Worm (Caenorhabditis elegans): ENCODE results near the gene F21G4.5.

F21G4.5 gene

ce11 chrX:9899426-9900131 is 6.4 kb upstream of the F21G4.5 start, which contains the start of gene phf-34:
Gene phf-34, minus strand, starts transcription at chrX:9899476.
- TF ChIP-seq unc-39 (tag; optimal IDR thresholded peaks at IDR 0.05) (no peak), hlh-1 (tag; optimal IDR thresholded peaks at IDR 0.05) (peak; percentile 35), ceh-43 (GFP tag; optimal IDR thresholded peaks at IDR 0.05) (no peak), sptf-1 (tag; optimal IDR thresholded peaks at IDR 0.05) (peak; percentile 28), mls-2 (tag; optimal IDR thresholded peaks at IDR 0.05) (peak; percentile 22), nhr-237 (tag; optimal IDR thresholded peaks at IDR 0.05) (no peak), mep-1 (tag; optimal IDR thresholded peaks at IDR 0.05) (peak; percentile 22), lin-32 (GFP tag; optimal IDR thresholded peaks at IDR 0.05) (no peak), lin-13 (tag; optimal IDR thresholded peaks at IDR 0.05) (no peak), nhr-12 (tag; optimal IDR thresholded peaks at IDR 0.05) (no peak), drap-1 (GFP tag; optimal IDR thresholded peaks at IDR 0.05) (no peak), zip-8 (tag; optimal IDR thresholded peaks at IDR 0.05) (no peak), tbx-8 (GFP tag; optimal IDR thresholded peaks at IDR 0.05) (no peak), M03D4.4 (tag; optimal IDR thresholded peaks at IDR 0.05) (no peak), unc-120 (tag; optimal IDR thresholded peaks at IDR 0.05; ENCODE audit: poor library complexity, severe bottlenecking) (peak; percentile 38), cnd-1 (tag; optimal IDR thresholded peaks at IDR 0.05) (no peak), mab-5 (tag; optimal IDR thresholded peaks at IDR 0.05) (no peak), nhr-28 (tag; optimal IDR thresholded peaks at IDR 0.05) (no peak), sem-2 (GFP tag; optimal IDR thresholded peaks at IDR 0.05) (no peak), snpc-4 (tag; optimal IDR thresholded peaks at IDR 0.05) (no peak), ceh-39 (tag; optimal IDR thresholded peaks at IDR 0.05) (no peak), pha-4 (tag; optimal IDR thresholded peaks at IDR 0.05) (no peak), ztf-11 (tag; optimal IDR thresholded peaks at IDR 0.05) (no peak), nhr-2 (tag; optimal IDR thresholded peaks at IDR 0.05) (no peak), ces-1 (GFP tag; optimal IDR thresholded peaks at IDR 0.05) (peak; percentile 66), ham-2 (GFP tag; optimal IDR thresholded peaks at IDR 0.05) (peak; percentile 21), unc-62 (GFP tag; optimal IDR thresholded peaks at IDR 0.05) (peak; percentile 37), flh-1 (GFP tag; optimal IDR thresholded peaks at IDR 0.05) (no peak), elt-1 (tag; optimal IDR thresholded peaks at IDR 0.05; ENCODE audit: borderline replicate concordance, insufficient read depth) (no peak), blmp-1 (tag; optimal IDR thresholded peaks at IDR 0.05) (no peak), nhr-76 (tag; optimal IDR thresholded peaks at IDR 0.05) (no peak), ceh-83 (GFP tag; optimal IDR thresholded peaks at IDR 0.05) (no peak), elt-3 (tag; optimal IDR thresholded peaks at IDR 0.05) (no peak), bed-3 (GFP tag; optimal IDR thresholded peaks at IDR 0.05) (no peak), lsy-2 (tag; optimal IDR thresholded peaks at IDR 0.05) (no peak)

- no peak for TF ChIP-seq ztf-11 (tag; optimal IDR thresholded peaks at IDR 0.05)
- TF ChIP-seq ceh-83 (GFP tag; optimal IDR thresholded peaks at IDR 0.05), result no peak
- TF ChIP-seq unc-62 (GFP tag; optimal IDR thresholded peaks at IDR 0.05), result no peak
- TF ChIP-seq ceh-39 (tag; optimal IDR thresholded peaks at IDR 0.05), result no peak
- no peak for TF ChIP-seq lsy-2 (tag; optimal IDR thresholded peaks at IDR 0.05)
- TF ChIP-seq cnd-1 (tag; optimal IDR thresholded peaks at IDR 0.05), result no peak
Observed at ce11 chrX:9917362-9917761, 11.4 kb downstream of the F21G4.5 start, which contains the start of gene F21G4.6. Gene F21G4.6, minus strand, starts transcription at chrX:9917448.

ce11 chrX:9918997-9919396 is 13.1 kb downstream of the F21G4.5 start, which contains the start of gene folr-1:
Gene folr-1, plus strand, starts transcription at chrX:9919297.
- TF ChIP-seq drap-1 (GFP tag; optimal IDR thresholded peaks at IDR 0.05), result no peak
- no peak for TF ChIP-seq ceh-83 (GFP tag; optimal IDR thresholded peaks at IDR 0.05)
- no peak for TF ChIP-seq blmp-1 (tag; optimal IDR thresholded peaks at IDR 0.05)
- no peak for TF ChIP-seq zip-8 (tag; optimal IDR thresholded peaks at IDR 0.05)
- TF ChIP-seq mab-5 (tag; optimal IDR thresholded peaks at IDR 0.05), result no peak
- TF ChIP-seq nhr-76 (tag; optimal IDR thresholded peaks at IDR 0.05), result no peak
- TF ChIP-seq snpc-4 (tag; optimal IDR thresholded peaks at IDR 0.05), result no peak
- no peak for TF ChIP-seq pha-4 (tag; optimal IDR thresholded peaks at IDR 0.05)
- no peak for TF ChIP-seq nhr-28 (tag; optimal IDR thresholded peaks at IDR 0.05)
- TF ChIP-seq ceh-39 (tag; optimal IDR thresholded peaks at IDR 0.05), result no peak
- TF ChIP-seq ztf-11 (tag; optimal IDR thresholded peaks at IDR 0.05), result no peak
- TF ChIP-seq nhr-2 (tag; optimal IDR thresholded peaks at IDR 0.05), result no peak
- no peak for TF ChIP-seq mep-1 (tag; optimal IDR thresholded peaks at IDR 0.05)
- no peak for TF ChIP-seq lin-13 (tag; optimal IDR thresholded peaks at IDR 0.05)
- TF ChIP-seq unc-62 (GFP tag; optimal IDR thresholded peaks at IDR 0.05), result no peak
- no peak for TF ChIP-seq ceh-43 (GFP tag; optimal IDR thresholded peaks at IDR 0.05)
- no peak for TF ChIP-seq ham-2 (GFP tag; optimal IDR thresholded peaks at IDR 0.05)
- no peak for TF ChIP-seq mls-2 (tag; optimal IDR thresholded peaks at IDR 0.05)
- no peak for TF ChIP-seq flh-1 (GFP tag; optimal IDR thresholded peaks at IDR 0.05)
- TF ChIP-seq sptf-1 (tag; optimal IDR thresholded peaks at IDR 0.05), result no peak

All from whole organism, mixed stage, embryonic.